Worm (Caenorhabditis elegans) whole organism, midembryonic: ENCODE measurements around the gene cah-4.

Experiments used
- T22C8.4 ChIP-seq: fragments of 200-800 bp; sonication (Bioruptor generic); IDR thresholded peaks from 2 replicates; pipeline ENCODE4 v1.3.6; 2022; ENCODE audit warnings: missing genetic modification characterization, missing compliant biosample characterization
- flt-1 ChIP-seq: fragments of 200-800 bp; sonication (Bioruptor generic); IDR thresholded peaks from 2 replicates; pipeline ENCODE4 v1.3.6; 2022; ENCODE audit warnings: missing genetic modification characterization, missing compliant biosample characterization
- klf-2 ChIP-seq: fragments of 200-800 bp; sonication (Bioruptor generic); conservative IDR thresholded peaks from 2 replicates; pipeline ENCODE4 v1.3.6; 2022; ENCODE audit warnings: missing genetic modification reagents, missing genetic modification characterization, missing compliant biosample characterization
- med-1 ChIP-seq: sonication (generic microtip); optimal IDR thresholded peaks from 2 replicates; lab custom pipeline; 2017; ENCODE audit warnings: missing genetic modification characterization, mild to moderate bottlenecking, missing compliant biosample characterization, antibody characterized with exemption, missing genetic modification reagents; ENCODE audit not compliant: insufficient read depth
- ref-1 ChIP-seq: fragments of 200-800 bp; sonication (Bioruptor generic); conservative IDR thresholded peaks from 2 replicates; pipeline ENCODE4 v1.3.6; 2022; ENCODE audit warnings: missing genetic modification reagents, missing genetic modification characterization, missing compliant biosample characterization
- tab-1 ChIP-seq: fragments of 200-800 bp; sonication (Bioruptor generic); IDR thresholded peaks from 2 replicates; pipeline ENCODE4 v1.3.6; 2022; ENCODE audit warnings: missing genetic modification characterization, missing compliant biosample characterization
- ztf-23 ChIP-seq: fragments of 200-800 bp; sonication (Bioruptor generic); IDR thresholded peaks from 2 replicates; pipeline ENCODE4 v1.3.6; 2022; ENCODE audit warnings: missing genetic modification reagents, missing genetic modification characterization, missing compliant biosample characterization
- ztf-29 ChIP-seq: fragments of 200-800 bp; sonication (Bioruptor generic); IDR thresholded peaks from 2 replicates; pipeline ENCODE4 v1.3.6; 2022; ENCODE audit warnings: missing genetic modification reagents, missing genetic modification characterization, missing compliant biosample characterization

DNA sequence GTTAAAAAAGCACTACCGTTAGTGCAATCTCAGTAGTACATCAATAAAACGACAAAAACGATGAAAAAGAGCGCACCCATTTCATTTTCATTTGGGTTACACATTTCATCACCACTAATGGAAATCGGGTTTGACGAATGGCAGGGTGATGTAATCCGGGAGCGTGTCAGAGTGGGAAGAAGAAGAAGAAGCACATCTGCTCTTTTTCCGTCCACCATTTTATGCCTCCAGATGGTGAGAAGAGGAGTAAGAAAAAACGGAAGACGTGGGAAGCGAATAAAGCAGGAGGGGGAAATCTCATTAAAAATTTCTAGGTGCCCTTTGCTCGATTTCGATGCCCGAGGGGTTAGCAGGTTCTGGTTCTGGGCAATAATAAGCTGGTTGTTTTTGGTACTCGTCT lies 36.3 kb upstream of the cah-4 start:
- TF ChIP-seq med-1 (GFP tag; lab: Kevin White, UChicago) (no peak), ztf-29 (GFP tag; lab: Robert Waterston, UW) (no peak), T22C8.4 (GFP tag; lab: Robert Waterston, UW) (no peak), klf-2 (no peak), ref-1 (GFP tag; lab: Robert Waterston, UW) (no peak), flt-1 (GFP tag; lab: Robert Waterston, UW) (no peak), tab-1 (GFP tag; lab: Robert Waterston, UW) (no peak), ztf-23 (GFP tag; lab: Robert Waterston, UW) (no peak)
